Worm (Caenorhabditis elegans) whole organism, mixed stage, embryonic: ENCODE results near the gene R07B1.11.
A peak's percentile ranks its signal among the peaks of the same experiment; 100 is the strongest.

Source experiments
- M03D4.4 ChIP-seq: sonication (generic microtip); optimal IDR thresholded peaks from 2 replicates; lab custom pipeline; 2017; ENCODE audit warnings: mild to moderate bottlenecking, missing genetic modification characterization, missing compliant biosample characterization
- bed-3 ChIP-seq: fragments of 200-800 bp; sonication (Bioruptor generic); optimal IDR thresholded peaks from 3 replicates; lab custom pipeline; 2018; ENCODE audit warnings: mild to moderate bottlenecking, missing genetic modification characterization, moderate library complexity, missing compliant biosample characterization
- blmp-1 ChIP-seq: fragments of 150-350 bp; optimal IDR thresholded peaks from 2 replicates; lab custom pipeline; 2014; ENCODE audit warnings: missing biosample characterization, missing genetic modification characterization
- ceh-39 ChIP-seq: fragments of 150-350 bp; optimal IDR thresholded peaks from 2 replicates; lab custom pipeline; 2014; ENCODE audit warnings: missing biosample characterization, missing genetic modification characterization
- ceh-43 ChIP-seq: fragments of 200-800 bp; sonication (Bioruptor generic); optimal IDR thresholded peaks from 2 replicates; lab custom pipeline; 2018; ENCODE audit warnings: mild to moderate bottlenecking, missing genetic modification characterization, moderate library complexity, missing compliant biosample characterization
- ceh-83 ChIP-seq: fragments of 200-800 bp; sonication (Bioruptor generic); optimal IDR thresholded peaks from 2 replicates; lab custom pipeline; 2018; ENCODE audit warnings: mild to moderate bottlenecking, missing genetic modification characterization, missing compliant biosample characterization
- ces-1 ChIP-seq: fragments of 150-350 bp; optimal IDR thresholded peaks from 2 replicates; lab custom pipeline; 2014; ENCODE audit warnings: missing biosample characterization, missing genetic modification reagents, missing genetic modification characterization
- cnd-1 ChIP-seq: fragments of 200-800 bp; sonication (Bioruptor generic); optimal IDR thresholded peaks from 2 replicates; lab custom pipeline; 2018; ENCODE audit warnings: mild to moderate bottlenecking, missing genetic modification characterization, missing compliant biosample characterization
- drap-1 ChIP-seq: fragments of 200-800 bp; sonication (Bioruptor generic); optimal IDR thresholded peaks from 3 replicates; lab custom pipeline; 2018; ENCODE audit warnings: mild to moderate bottlenecking, missing genetic modification characterization, missing compliant biosample characterization
- elt-1 ChIP-seq: sonication (generic microtip); optimal IDR thresholded peaks from 2 replicates; lab custom pipeline; 2017; ENCODE audit warnings: missing genetic modification characterization, mild to moderate bottlenecking, missing compliant biosample characterization, antibody characterized with exemption, moderate library complexity, borderline replicate concordance; ENCODE audit not compliant: insufficient read depth
- flh-1 ChIP-seq: fragments of 200-800 bp; sonication (Bioruptor generic); optimal IDR thresholded peaks from 2 replicates; lab custom pipeline; 2018; ENCODE audit warnings: mild to moderate bottlenecking, missing genetic modification characterization, moderate library complexity, missing compliant biosample characterization
- ham-2 ChIP-seq: fragments of 200-800 bp; sonication (Bioruptor generic); optimal IDR thresholded peaks from 2 replicates; lab custom pipeline; 2018; ENCODE audit warnings: mild to moderate bottlenecking, missing genetic modification characterization, missing compliant biosample characterization
- hlh-1 ChIP-seq: fragments of 150-350 bp; optimal IDR thresholded peaks from 2 replicates; lab custom pipeline; 2014; ENCODE audit warnings: missing biosample characterization, missing genetic modification reagents, missing genetic modification characterization
- lin-13 ChIP-seq: fragments of 150-350 bp; optimal IDR thresholded peaks from 2 replicates; lab custom pipeline; 2014; ENCODE audit warnings: missing biosample characterization, missing genetic modification characterization
- lin-32 ChIP-seq: fragments of 200-800 bp; sonication (Bioruptor generic); optimal IDR thresholded peaks from 2 replicates; lab custom pipeline; 2018; ENCODE audit warnings: mild to moderate bottlenecking, missing genetic modification characterization, missing compliant biosample characterization
- lsy-2 ChIP-seq: fragments of 150-350 bp; optimal IDR thresholded peaks from 2 replicates; lab custom pipeline; 2014; ENCODE audit warnings: missing biosample characterization, missing genetic modification characterization
- mab-5 ChIP-seq: fragments of 150-350 bp; optimal IDR thresholded peaks from 2 replicates; lab custom pipeline; 2014; ENCODE audit warnings: missing biosample characterization, missing genetic modification characterization
- mep-1 ChIP-seq: fragments of 150-350 bp; optimal IDR thresholded peaks from 2 replicates; lab custom pipeline; 2017; ENCODE audit warnings: missing biosample characterization, missing genetic modification reagents, missing genetic modification characterization, inconsistent platforms
- mls-2 ChIP-seq: sonication (generic microtip); optimal IDR thresholded peaks from 2 replicates; lab custom pipeline; 2016; ENCODE audit warnings: mild to moderate bottlenecking, missing genetic modification characterization, moderate library complexity, missing compliant biosample characterization
- nhr-12 ChIP-seq: fragments of 150-350 bp; optimal IDR thresholded peaks from 2 replicates; lab custom pipeline; 2014; ENCODE audit warnings: missing biosample characterization, missing genetic modification characterization
- nhr-2 ChIP-seq: fragments of 150-350 bp; optimal IDR thresholded peaks from 2 replicates; lab custom pipeline; 2014; ENCODE audit warnings: missing biosample characterization, missing genetic modification characterization
- nhr-237 ChIP-seq: fragments of 150-350 bp; optimal IDR thresholded peaks from 2 replicates; lab custom pipeline; 2014; ENCODE audit warnings: missing biosample characterization, missing genetic modification characterization
- nhr-28 ChIP-seq: fragments of 150-350 bp; optimal IDR thresholded peaks from 2 replicates; lab custom pipeline; 2014; ENCODE audit warnings: missing biosample characterization, missing genetic modification characterization
- nhr-76 ChIP-seq: sonication (generic microtip); optimal IDR thresholded peaks from 2 replicates; lab custom pipeline; 2017; ENCODE audit warnings: missing biosample characterization, missing genetic modification characterization
- pha-4 ChIP-seq: fragments of 150-350 bp; optimal IDR thresholded peaks from 2 replicates; lab custom pipeline; 2018; ENCODE audit warnings: missing biosample characterization, missing genetic modification reagents, missing genetic modification characterization
- sem-2 ChIP-seq: fragments of 200-800 bp; sonication (Bioruptor generic); optimal IDR thresholded peaks from 2 replicates; lab custom pipeline; 2018; ENCODE audit warnings: mild to moderate bottlenecking, missing genetic modification characterization, missing compliant biosample characterization
- snpc-4 ChIP-seq: fragments of 150-350 bp; optimal IDR thresholded peaks from 2 replicates; lab custom pipeline; 2014; ENCODE audit warnings: missing biosample characterization, missing genetic modification characterization
- sptf-1 ChIP-seq: sonication (generic microtip); optimal IDR thresholded peaks from 2 replicates; lab custom pipeline; 2017; ENCODE audit warnings: mild to moderate bottlenecking, missing genetic modification characterization, moderate library complexity, missing compliant biosample characterization
- tbx-8 ChIP-seq: fragments of 200-800 bp; sonication (Bioruptor generic); optimal IDR thresholded peaks from 2 replicates; lab custom pipeline; 2018; ENCODE audit warnings: mild to moderate bottlenecking, missing genetic modification characterization, moderate library complexity, missing compliant biosample characterization
- unc-120 ChIP-seq: sonication (generic microtip); optimal IDR thresholded peaks from 2 replicates; lab custom pipeline; 2017; ENCODE audit warnings: missing genetic modification characterization, missing compliant biosample characterization; ENCODE audit not compliant: poor library complexity, severe bottlenecking
- unc-39 ChIP-seq: fragments of 150-350 bp; optimal IDR thresholded peaks from 2 replicates; lab custom pipeline; 2014; ENCODE audit warnings: missing biosample characterization, missing genetic modification characterization
- unc-62 ChIP-seq: fragments of 150-350 bp; optimal IDR thresholded peaks from 2 replicates; lab custom pipeline; 2014; ENCODE audit warnings: missing biosample characterization, missing genetic modification reagents, missing genetic modification characterization
- zip-8 ChIP-seq: fragments of 150-350 bp; optimal IDR thresholded peaks from 2 replicates; lab custom pipeline; 2014; ENCODE audit warnings: missing biosample characterization, missing genetic modification characterization
- ztf-11 ChIP-seq: fragments of 150-350 bp; optimal IDR thresholded peaks from 2 replicates; lab custom pipeline; 2014; ENCODE audit warnings: missing biosample characterization, missing genetic modification characterization

R07B1.11 gene

DNA sequence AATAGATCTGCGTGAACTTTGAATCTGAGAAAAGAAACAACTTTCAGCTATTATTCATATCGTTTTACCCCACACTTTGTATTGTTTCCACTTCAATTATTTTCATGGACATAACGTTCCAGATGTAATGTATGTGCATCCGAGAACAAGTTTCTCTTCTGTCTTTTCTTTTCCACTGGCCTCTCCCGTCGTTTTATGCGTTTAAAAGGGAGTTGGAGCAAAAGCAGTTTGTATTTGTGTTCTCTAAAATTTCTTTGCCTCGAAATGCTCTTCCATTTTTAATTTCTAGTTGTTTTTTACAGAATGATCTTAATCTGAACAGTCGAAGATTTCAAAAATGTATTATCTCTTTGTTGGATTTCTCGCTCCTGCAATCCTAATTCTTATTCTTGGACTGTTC is at the start of gene R07B1.11:
Gene R07B1.11, plus strand, starts transcription at position 301 of the 400 bp plus-strand sequence.
- TF ChIP-seq tbx-8 (GFP tag; lab: Kevin White, UChicago) = no peak
- TF ChIP-seq mep-1 (tag; lab: Kevin White, UChicago) = no peak
- no peak for TF ChIP-seq nhr-12 (tag; lab: Kevin White, UChicago)
- TF ChIP-seq mab-5 = no peak
- no peak for TF ChIP-seq unc-39 (tag; lab: Kevin White, UChicago)
- TF ChIP-seq mls-2 (tag; lab: Kevin White, UChicago) = no peak
- no peak for TF ChIP-seq ceh-43
- no peak for TF ChIP-seq lsy-2 (tag; lab: Kevin White, UChicago)
- TF ChIP-seq unc-120 (tag; lab: Kevin White, UChicago) = no peak
- TF ChIP-seq sem-2 (GFP tag; lab: Kevin White, UChicago) = no peak
- TF ChIP-seq nhr-237 (tag; lab: Kevin White, UChicago) = no peak
- no peak for TF ChIP-seq ham-2 (GFP tag; lab: Kevin White, UChicago)
- TF ChIP-seq blmp-1 = no peak
- TF ChIP-seq zip-8 (tag; lab: Kevin White, UChicago) = no peak
- TF ChIP-seq lin-13 (tag; lab: Kevin White, UChicago) = no peak
- no peak for TF ChIP-seq sptf-1
- no peak for TF ChIP-seq nhr-28 (tag; lab: Kevin White, UChicago)

ce11 chrX:9807377-9808048 is 49.2 kb upstream of the R07B1.11 start, which contains the start of gene lgc-47:
Gene lgc-47, minus strand, starts transcription at chrX:9807662.
- TF ChIP-seq unc-39 (tag; lab: Kevin White, UChicago) (no peak), M03D4.4 (tag; lab: Kevin White, UChicago) (no peak), mep-1 (tag; lab: Kevin White, UChicago) (no peak), ces-1 (GFP tag; lab: Kevin White, UChicago) (peak; percentile 4), mls-2 (tag; lab: Kevin White, UChicago) (no peak), elt-1 (tag; lab: Kevin White, UChicago) (no peak), nhr-28 (tag; lab: Kevin White, UChicago) (no peak)

DNA sequence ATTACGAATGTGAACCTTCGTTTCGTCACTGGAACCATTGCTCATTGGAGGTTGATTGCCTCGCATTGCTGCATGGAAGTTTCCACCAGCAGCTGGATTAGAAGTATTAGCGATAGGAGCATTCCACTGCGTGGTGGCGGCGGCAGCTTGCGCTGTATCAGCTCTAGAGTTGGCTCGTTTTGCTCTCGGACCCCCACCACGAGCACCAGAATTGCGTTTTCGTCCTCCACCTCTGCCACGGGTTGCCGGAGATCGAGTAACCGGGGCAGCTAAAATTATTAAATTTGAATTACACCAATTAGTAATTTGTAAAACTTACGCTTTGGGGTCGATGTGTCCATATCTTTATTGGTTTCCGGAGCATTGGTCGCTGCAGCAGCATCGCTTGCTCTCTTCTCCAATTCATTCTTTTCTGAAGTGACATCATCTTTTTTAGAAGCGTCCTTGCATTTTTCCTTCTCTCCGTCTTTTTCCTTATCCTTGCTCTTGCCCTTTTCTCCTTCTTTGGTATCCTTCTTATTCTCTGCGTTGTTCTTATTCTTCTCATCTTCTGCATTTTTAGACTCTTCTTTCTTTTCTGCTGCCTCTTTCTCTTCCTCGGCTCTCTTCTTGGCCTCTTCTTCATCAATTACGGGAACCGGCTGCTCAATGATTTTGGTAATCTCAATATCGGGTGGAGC is 42.4 kb upstream of the R07B1.11 start:
- TF ChIP-seq nhr-28 (tag; lab: Kevin White, UChicago) = no peak
- TF ChIP-seq unc-120 (tag; lab: Kevin White, UChicago) = no peak
- TF ChIP-seq flh-1 (GFP tag; lab: Kevin White, UChicago) = no peak
- no peak for TF ChIP-seq lin-13 (tag; lab: Kevin White, UChicago)
- no peak for TF ChIP-seq tbx-8 (GFP tag; lab: Kevin White, UChicago)
- no peak for TF ChIP-seq snpc-4 (tag; lab: Kevin White, UChicago)
- no peak for TF ChIP-seq unc-39 (tag; lab: Kevin White, UChicago)
- no peak for TF ChIP-seq lin-32 (GFP tag; lab: Kevin White, UChicago)
- no peak for TF ChIP-seq ceh-39 (tag; lab: Kevin White, UChicago)
- TF ChIP-seq sptf-1 = no peak

DNA sequence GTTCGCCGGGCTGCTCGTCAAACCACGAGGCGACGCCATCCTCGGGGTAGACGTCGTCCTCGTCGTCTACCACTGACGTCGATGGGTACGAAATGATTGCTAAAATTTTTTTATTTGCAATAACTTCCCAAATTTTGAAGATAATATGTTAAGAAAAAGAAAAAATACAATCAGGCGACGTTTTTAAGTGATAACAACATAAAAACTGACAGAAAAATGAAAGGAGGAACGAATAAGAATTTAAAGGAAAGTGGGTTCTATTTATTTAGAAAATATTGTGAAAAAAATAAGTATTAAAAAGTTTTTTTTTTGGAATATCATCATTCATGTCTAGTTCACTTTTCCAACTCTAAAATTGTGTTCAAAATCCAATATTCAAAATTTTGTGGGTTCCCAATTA is 34.5 kb upstream of the R07B1.11 start, which contains the start of gene dpy-22:
Gene dpy-22, minus strand, starts transcription at position 101 of the 400 bp plus-strand sequence.
- no peak for TF ChIP-seq nhr-76 (tag; lab: Kevin White, UChicago)

ce11 chrX:9822606-9823264 is 34.0 kb upstream of the R07B1.11 start:
- TF ChIP-seq ham-2 (GFP tag; lab: Kevin White, UChicago) (peak; percentile 62), M03D4.4 (tag; lab: Kevin White, UChicago) (no peak), cnd-1 (tag; lab: Kevin White, UChicago) (no peak), lin-13 (tag; lab: Kevin White, UChicago) (peak; percentile 30), nhr-12 (tag; lab: Kevin White, UChicago) (no peak), ceh-43 (no peak), blmp-1 (no peak), unc-120 (tag; lab: Kevin White, UChicago) (peak; percentile 63), nhr-76 (tag; lab: Kevin White, UChicago) (no peak), pha-4 (tag; lab: Kevin White, UChicago) (peak; percentile 73), ceh-83 (GFP tag; lab: Kevin White, UChicago) (no peak), zip-8 (tag; lab: Kevin White, UChicago) (no peak), mep-1 (tag; lab: Kevin White, UChicago) (no peak), drap-1 (GFP tag; lab: Kevin White, UChicago) (no peak), nhr-2 (tag; lab: Kevin White, UChicago) (peak; percentile 6), ztf-11 (tag; lab: Kevin White, UChicago) (no peak), flh-1 (GFP tag; lab: Kevin White, UChicago) (no peak), snpc-4 (tag; lab: Kevin White, UChicago) (no peak), hlh-1 (tag; lab: Kevin White, UChicago) (peak; percentile 25), sem-2 (GFP tag; lab: Kevin White, UChicago) (no peak), sptf-1 (peak; percentile 45), unc-62 (GFP tag; lab: Kevin White, UChicago) (no peak), bed-3 (GFP tag; lab: Kevin White, UChicago) (no peak), mls-2 (tag; lab: Kevin White, UChicago) (peak; percentile 51), lsy-2 (tag; lab: Kevin White, UChicago) (no peak), lin-32 (GFP tag; lab: Kevin White, UChicago) (no peak)
